Fruit fly (Drosophila melanogaster) whole organism, wandering third instar larva: ENCODE results near the gene Nhe2.

Experiments used
- Abd-B ChIP-seq: fragments of >200 bp; optimal IDR thresholded peaks from 2 replicates; lab custom pipeline; 2017; ENCODE audit warnings: missing biosample characterization, missing genetic modification characterization
- CG9705 ChIP-seq: fragments of 200-800 bp; sonication (Bioruptor generic); optimal IDR thresholded peaks from 2 replicates; lab custom pipeline; 2018; ENCODE audit warnings: missing biosample characterization, mild to moderate bottlenecking, missing genetic modification characterization
- CrebA ChIP-seq: fragments of 200-800 bp; sonication (Bioruptor generic); optimal IDR thresholded peaks from 2 replicates; lab custom pipeline; 2016; ENCODE audit warnings: missing biosample characterization, mild to moderate bottlenecking, missing genetic modification characterization, borderline replicate concordance
- Dfd ChIP-seq: fragments of >200 bp; optimal IDR thresholded peaks from 2 replicates; lab custom pipeline; 2017; ENCODE audit warnings: missing biosample characterization, missing genetic modification characterization
- Dif ChIP-seq: fragments of 200-275, 200-300 bp; sonication (Bioruptor generic); optimal IDR thresholded peaks from 2 replicates; lab custom pipeline; 2018; ENCODE audit warnings: missing biosample characterization, missing genetic modification characterization; ENCODE audit not compliant: partially characterized antibody
- GATAd ChIP-seq: sonication (Bioruptor generic); optimal IDR thresholded peaks from 2 replicates; lab custom pipeline; 2016; ENCODE audit warnings: missing biosample characterization, missing genetic modification characterization
- HLH106 ChIP-seq: fragments of 200-800 bp; optimal IDR thresholded peaks from 3 replicates; lab custom pipeline; 2019; ENCODE audit warnings: missing biosample characterization, mild to moderate bottlenecking, missing genetic modification characterization, moderate library complexity
- Hnf4 ChIP-seq: fragments of 200-800 bp; sonication (Bioruptor generic); optimal IDR thresholded peaks from 2 replicates; lab custom pipeline; 2016; ENCODE audit warnings: missing biosample characterization, mild to moderate bottlenecking, missing genetic modification characterization
- Hr78 ChIP-seq: fragments of >200 bp; optimal IDR thresholded peaks from 2 replicates; lab custom pipeline; 2017; ENCODE audit warnings: missing biosample characterization, missing genetic modification characterization
- Hr83 ChIP-seq: fragments of 200-300 bp; sonication (Bioruptor generic); optimal IDR thresholded peaks from 2 replicates; lab custom pipeline; 2016; ENCODE audit warnings: missing biosample characterization, mild to moderate bottlenecking, missing genetic modification characterization, moderate library complexity; ENCODE audit not compliant: poor library complexity, severe bottlenecking
- Jra ChIP-seq: sonication (Bioruptor generic); optimal IDR thresholded peaks from 2 replicates; lab custom pipeline; 2016; ENCODE audit warnings: missing biosample characterization, missing genetic modification characterization
- Mio ChIP-seq: sonication (Bioruptor generic); optimal IDR thresholded peaks from 2 replicates; lab custom pipeline; 2016; ENCODE audit warnings: missing biosample characterization, missing genetic modification characterization
- Myc ChIP-seq: fragments of >200 bp; optimal IDR thresholded peaks from 2 replicates; lab custom pipeline; 2017
- N ChIP-seq: fragments of >200 bp; optimal IDR thresholded peaks from 2 replicates; lab custom pipeline; 2018; ENCODE audit warnings: missing biosample characterization, missing external identifiers, missing genetic modification characterization
- OdsH ChIP-seq: fragments of 200-800 bp; sonication (Bioruptor generic); optimal IDR thresholded peaks from 2 replicates; lab custom pipeline; 2016; ENCODE audit warnings: missing biosample characterization, mild to moderate bottlenecking, missing genetic modification characterization
- Rel ChIP-seq, 2 experiments: fragments of 200-800 bp; sonication (Bioruptor generic) in 1 of 2; optimal IDR thresholded peaks; 2 replicates in 1 of 2; 3 replicates in 1 of 2; lab custom pipeline; 2016 to 2019; ENCODE audit warnings: mild to moderate bottlenecking in 2 of 2, missing biosample characterization in 2 of 2, missing genetic modification characterization in 2 of 2, moderate library complexity in 1 of 2
- Sp1 ChIP-seq: fragments of 200-800 bp; sonication (Bioruptor generic); optimal IDR thresholded peaks from 3 replicates; lab custom pipeline; 2019; ENCODE audit warnings: missing biosample characterization, mild to moderate bottlenecking, missing genetic modification characterization, moderate library complexity
- Vsx2 ChIP-seq: fragments of 200-300, 225-300 bp; sonication (Bioruptor generic); optimal IDR thresholded peaks from 2 replicates; lab custom pipeline; 2018; ENCODE audit warnings: missing biosample characterization, missing genetic modification characterization; ENCODE audit not compliant: partially characterized antibody
- brk ChIP-seq: fragments of 200-800 bp; sonication (Bioruptor generic); optimal IDR thresholded peaks from 2 replicates; lab custom pipeline; 2016; ENCODE audit warnings: missing biosample characterization, mild to moderate bottlenecking, missing genetic modification characterization
- dsf ChIP-seq: sonication (Bioruptor generic); optimal IDR thresholded peaks from 2 replicates; lab custom pipeline; 2016; ENCODE audit warnings: missing biosample characterization, missing genetic modification characterization, borderline replicate concordance
- ey ChIP-seq: fragments of 200-800 bp; sonication (Bioruptor generic); optimal IDR thresholded peaks from 2 replicates; lab custom pipeline; 2016; ENCODE audit warnings: missing biosample characterization, missing genetic modification characterization
- foxo ChIP-seq, 2 experiments: fragments of 200-800 bp; sonication (Bioruptor generic); optimal IDR thresholded peaks; 2 replicates in 1 of 2; 3 replicates in 1 of 2; lab custom pipeline; 2016 to 2017; ENCODE audit warnings: missing biosample characterization in 2 of 2, missing genetic modification characterization in 2 of 2
- h ChIP-seq: fragments of 200-800 bp; sonication (Bioruptor generic); optimal IDR thresholded peaks from 3 replicates; lab custom pipeline; 2016; ENCODE audit warnings: missing biosample characterization, mild to moderate bottlenecking, missing genetic modification characterization
- jim ChIP-seq: fragments of 175-275, 200-325 bp; sonication (Bioruptor generic); optimal IDR thresholded peaks from 2 replicates; lab custom pipeline; 2016; ENCODE audit warnings: missing biosample characterization, mild to moderate bottlenecking, missing genetic modification characterization
- lola ChIP-seq: fragments of >200 bp; optimal IDR thresholded peaks from 2 replicates; lab custom pipeline; 2017; ENCODE audit warnings: missing biosample characterization, missing genetic modification characterization
- pan ChIP-seq: fragments of >200 bp; optimal IDR thresholded peaks from 2 replicates; lab custom pipeline; 2017
- psq ChIP-seq: fragments of 200-800 bp; sonication (Bioruptor generic); optimal IDR thresholded peaks from 3 replicates; lab custom pipeline; 2017; ENCODE audit warnings: missing biosample characterization, mild to moderate bottlenecking, missing genetic modification characterization, moderate library complexity
- sage ChIP-seq: fragments of 200-800 bp; sonication (Bioruptor generic); optimal IDR thresholded peaks from 2 replicates; lab custom pipeline; 2016; ENCODE audit warnings: missing biosample characterization, mild to moderate bottlenecking, missing genetic modification characterization
- sv ChIP-seq: fragments of 200-800 bp; sonication (Bioruptor generic); optimal IDR thresholded peaks from 3 replicates; lab custom pipeline; 2016; ENCODE audit warnings: missing biosample characterization, missing genetic modification characterization
- tai ChIP-seq: sonication (Bioruptor generic); optimal IDR thresholded peaks from 2 replicates; lab custom pipeline; 2016; ENCODE audit warnings: missing biosample characterization, missing genetic modification characterization
- usp ChIP-seq: fragments of >200 bp; optimal IDR thresholded peaks from 2 replicates; lab custom pipeline; 2017; ENCODE audit warnings: missing biosample characterization, missing genetic modification characterization

Nhe2 gene

dm6 chr2L:21104326-21104725 is at the start of gene Nhe2, which contains the start of gene CG46307:
Gene Nhe2 (plus strand): TSS chr2L:21104568.
Gene CG46307 (plus strand): TSS chr2L:21104568.
- TF ChIP-seq Hr78 (no peak), psq (GFP tag; lab: Kevin White, UChicago) (no peak), jim (GFP tag; lab: Kevin White, UChicago) (no peak), sv (GFP tag; lab: Kevin White, UChicago) (no peak), N (no peak), Dif (GFP tag; lab: Kevin White, UChicago) (no peak), CG9705 (no peak), OdsH (GFP tag; lab: Kevin White, UChicago) (no peak), sage (no peak), brk (GFP tag; lab: Kevin White, UChicago) (no peak), Hnf4 (GFP tag; lab: Kevin White, UChicago) (no peak), lola (no peak), dsf (GFP tag; lab: Kevin White, UChicago) (no peak), Vsx2 (GFP tag; lab: Kevin White, UChicago) (no peak), Sp1 (no peak)

dm6 chr2L:21061591-21061990 is 42.8 kb upstream of the Nhe2 start:
- TF ChIP-seq GATAd (GFP tag; lab: Kevin White, UChicago), result no peak
- TF ChIP-seq Myc, result no peak
- no peak for TF ChIP-seq Vsx2 (GFP tag; lab: Kevin White, UChicago)
- TF ChIP-seq Jra, result no peak
- TF ChIP-seq psq (GFP tag; lab: Kevin White, UChicago), result no peak
- no peak for TF ChIP-seq foxo (GFP tag; optimal IDR thresholded peaks at IDR 0.05; lab: Kevin White, UChicago)

- TF ChIP-seq dsf (GFP tag; lab: Kevin White, UChicago) (no peak), HLH106 (tag; lab: Kevin White, UChicago) (no peak), Sp1 (no peak), sage (no peak), Myc (no peak), CrebA (GFP tag; lab: Kevin White, UChicago) (no peak), h (GFP tag; lab: Kevin White, UChicago) (no peak), Abd-B (GFP tag; lab: Kevin White, UChicago) (no peak)
Measured at dm6 chr2L:21062611-21063010, 41.8 kb upstream of the Nhe2 start.

- TF ChIP-seq h (GFP tag; lab: Kevin White, UChicago) (no peak), jim (GFP tag; lab: Kevin White, UChicago) (no peak), usp (no peak), Dif (GFP tag; lab: Kevin White, UChicago) (no peak), Abd-B (GFP tag; lab: Kevin White, UChicago) (no peak), ey (GFP tag; lab: Kevin White, UChicago) (no peak), psq (GFP tag; lab: Kevin White, UChicago) (no peak), Hnf4 (GFP tag; lab: Kevin White, UChicago) (no peak), HLH106 (tag; lab: Kevin White, UChicago) (no peak), OdsH (GFP tag; lab: Kevin White, UChicago) (no peak), Rel (GFP tag; optimal IDR thresholded peaks at IDR 0.05; lab: Kevin White, UChicago) (no peak), Rel (tag; optimal IDR thresholded peaks at IDR 0.05; lab: Kevin White, UChicago) (no peak)
Measured at dm6 chr2L:21065889-21066288, 38.5 kb upstream of the Nhe2 start.

- TF ChIP-seq Hr83 (GFP tag; lab: Kevin White, UChicago), result no peak
- TF ChIP-seq CrebA (GFP tag; lab: Kevin White, UChicago), result no peak
- TF ChIP-seq Hr78, result no peak
- no peak for TF ChIP-seq h (GFP tag; lab: Kevin White, UChicago)
- no peak for TF ChIP-seq Jra
- no peak for TF ChIP-seq Vsx2 (GFP tag; lab: Kevin White, UChicago)
- TF ChIP-seq sage, result no peak
- no peak for TF ChIP-seq Mio (GFP tag; lab: Kevin White, UChicago)
- TF ChIP-seq lola, result no peak
- no peak for TF ChIP-seq ey (GFP tag; lab: Kevin White, UChicago)
- no peak for TF ChIP-seq foxo (GFP tag; optimal IDR thresholded peaks at IDR 0.05; lab: Kevin White, UChicago)
- TF ChIP-seq GATAd (GFP tag; lab: Kevin White, UChicago), result no peak
- TF ChIP-seq Dfd, result no peak
- no peak for TF ChIP-seq Dif (GFP tag; lab: Kevin White, UChicago)
- TF ChIP-seq Rel (GFP tag; optimal IDR thresholded peaks at IDR 0.05; lab: Kevin White, UChicago), result no peak
- no peak for TF ChIP-seq Rel (tag; optimal IDR thresholded peaks at IDR 0.05; lab: Kevin White, UChicago)
- no peak for TF ChIP-seq pan (lab: Kevin White, UChicago)
- no peak for TF ChIP-seq tai
- TF ChIP-seq Abd-B (GFP tag; lab: Kevin White, UChicago), result no peak
Measured at dm6 chr2L:21067137-21067536, 37.2 kb upstream of the Nhe2 start.
